Worm (Caenorhabditis elegans) whole organism, young adult: ENCODE measurements around the gene Y22D7AR.6.

Experiments
- B0019.2 ChIP-seq: fragments of 200-800 bp; sonication (Bioruptor generic); conservative IDR thresholded peaks from 2 replicates; pipeline ENCODE4 v1.3.6; 2022; ENCODE audit warnings: missing genetic modification reagents, missing genetic modification characterization, missing compliant biosample characterization
- F37B4.10 ChIP-seq: fragments of 200-800 bp; sonication (Bioruptor generic); IDR thresholded peaks from 2 replicates; pipeline ENCODE4 v1.3.6; 2022; ENCODE audit warnings: missing genetic modification characterization, missing compliant biosample characterization
- F57C9.4 ChIP-seq: sonication (generic microtip); optimal IDR thresholded peaks from 2 replicates; lab custom pipeline; 2017; ENCODE audit warnings: mild to moderate bottlenecking, missing genetic modification characterization, missing compliant biosample characterization
- T07F8.4 ChIP-seq: sonication (generic microtip); optimal IDR thresholded peaks from 2 replicates; lab custom pipeline; 2016; ENCODE audit warnings: mild to moderate bottlenecking, missing genetic modification characterization, moderate library complexity, missing compliant biosample characterization
- Y53G8AR.9 ChIP-seq: fragments of 200-800 bp; sonication (Bioruptor generic); conservative IDR thresholded peaks from 2 replicates; pipeline ENCODE4 v1.3.6; 2022; ENCODE audit warnings: missing genetic modification reagents, missing genetic modification characterization, missing compliant biosample characterization
- Y56A3A.18 ChIP-seq: fragments of 200-800 bp; sonication (Bioruptor generic); IDR thresholded peaks from 2 replicates; pipeline ENCODE4 v1.3.6; 2022; ENCODE audit warnings: missing genetic modification reagents, missing genetic modification characterization, missing compliant biosample characterization
- Y67H2A.10 ChIP-seq: fragments of 200-800 bp; sonication (Bioruptor generic); conservative IDR thresholded peaks from 2 replicates; pipeline ENCODE4 v1.3.6; 2022; ENCODE audit warnings: missing genetic modification reagents, missing genetic modification characterization, missing compliant biosample characterization
- Y79H2A.3 ChIP-seq: fragments of 200-800 bp; sonication (Bioruptor generic); conservative IDR thresholded peaks from 2 replicates; pipeline ENCODE4 v1.3.6; 2022; ENCODE audit warnings: missing genetic modification reagents, missing genetic modification characterization, missing compliant biosample characterization
- ZK185.1 ChIP-seq: sonication (generic microtip); optimal IDR thresholded peaks from 2 replicates; lab custom pipeline; 2016; ENCODE audit warnings: mild to moderate bottlenecking, missing genetic modification characterization, missing compliant biosample characterization; ENCODE audit not compliant: poor library complexity, severe bottlenecking
- cebp-1 ChIP-seq, 2 experiments: fragments of 200-800 bp in 1 of 2; sonication (Bioruptor generic) in 1 of 2; sonication (generic microtip) in 1 of 2; IDR thresholded peaks in 1 of 2; optimal IDR thresholded peaks in 1 of 2; 2 replicates each; pipeline versions ENCODE4 v1.3.6 to Lab custom; 2017 to 2022; ENCODE audit warnings: missing compliant biosample characterization in 2 of 2, missing genetic modification characterization in 2 of 2, mild to moderate bottlenecking in 1 of 2, missing genetic modification reagents in 1 of 2, moderate library complexity in 1 of 2
- cebp-2 ChIP-seq: fragments of 200-800 bp; sonication (Bioruptor generic); IDR thresholded peaks from 2 replicates; pipeline ENCODE4 v1.3.6; 2022; ENCODE audit warnings: missing genetic modification characterization, missing compliant biosample characterization
- ceh-58 ChIP-seq: fragments of 200-800 bp; sonication (Bioruptor generic); IDR thresholded peaks from 2 replicates; pipeline ENCODE4 v1.3.6; 2022; ENCODE audit warnings: missing genetic modification characterization, missing compliant biosample characterization
- ceh-79 ChIP-seq: sonication (generic microtip); optimal IDR thresholded peaks from 2 replicates; lab custom pipeline; 2017; ENCODE audit warnings: mild to moderate bottlenecking, missing genetic modification characterization, missing compliant biosample characterization
- ceh-91 ChIP-seq: fragments of 200-800 bp; sonication (Bioruptor generic); IDR thresholded peaks from 2 replicates; pipeline ENCODE4 v1.3.6; 2022; ENCODE audit warnings: missing genetic modification reagents, missing genetic modification characterization, missing compliant biosample characterization
- egl-44 ChIP-seq: fragments of 200-800 bp; sonication (Bioruptor generic); IDR thresholded peaks from 2 replicates; pipeline ENCODE4 v1.3.6; 2022; ENCODE audit warnings: missing genetic modification reagents, missing genetic modification characterization, missing compliant biosample characterization
- gei-17 ChIP-seq: fragments of 200-800 bp; sonication (Bioruptor generic); optimal IDR thresholded peaks from 2 replicates; lab custom pipeline; 2018; ENCODE audit warnings: mild to moderate bottlenecking, missing genetic modification characterization, missing compliant biosample characterization
- hmg-1.2 ChIP-seq: fragments of 200-800 bp; sonication (Bioruptor generic); IDR thresholded peaks from 2 replicates; pipeline ENCODE4 v1.3.6; 2022; ENCODE audit warnings: missing genetic modification reagents, missing genetic modification characterization, missing compliant biosample characterization
- let-526 ChIP-seq: fragments of 200-800 bp; sonication (Bioruptor generic); IDR thresholded peaks from 2 replicates; pipeline ENCODE4 v1.3.6; 2022; ENCODE audit warnings: missing genetic modification reagents, missing genetic modification characterization, missing compliant biosample characterization
- let-607 ChIP-seq, 2 experiments: fragments of 200-800 bp in 1 of 2; sonication (Bioruptor generic) in 1 of 2; sonication (generic microtip) in 1 of 2; optimal IDR thresholded peaks; 2 replicates each; lab custom pipeline; 2016 to 2018; ENCODE audit warnings: mild to moderate bottlenecking in 2 of 2, missing compliant biosample characterization in 2 of 2, missing genetic modification characterization in 2 of 2, moderate library complexity in 2 of 2, missing genotype in 1 of 2
- lin-35 ChIP-seq, 3 experiments: fragments of 150-350 bp in 2 of 3; sonication (generic microtip) in 1 of 3; optimal IDR thresholded peaks; 2 replicates each; lab custom pipeline; 2014 to 2018; ENCODE audit warnings: missing biosample characterization in 3 of 3, missing genetic modification characterization in 3 of 3, missing genetic modification reagents in 3 of 3
- lin-54 ChIP-seq: fragments of 200-800 bp; sonication (Bioruptor generic); optimal IDR thresholded peaks from 2 replicates; lab custom pipeline; 2018; ENCODE audit warnings: mild to moderate bottlenecking, missing genetic modification characterization, missing compliant biosample characterization
- madf-8 ChIP-seq: fragments of 200-800 bp; sonication (Bioruptor generic); conservative IDR thresholded peaks from 2 replicates; pipeline ENCODE4 v1.3.6; 2022; ENCODE audit warnings: missing genetic modification reagents, missing genetic modification characterization, missing compliant biosample characterization
- mcd-1 ChIP-seq: fragments of 200-800 bp; sonication (Bioruptor generic); IDR thresholded peaks from 2 replicates; pipeline ENCODE4 v1.3.6; 2022; ENCODE audit warnings: missing genetic modification reagents, missing genetic modification characterization, missing compliant biosample characterization
- mxl-1 ChIP-seq: sonication (generic microtip); optimal IDR thresholded peaks from 2 replicates; lab custom pipeline; 2016; ENCODE audit warnings: missing genetic modification characterization, missing compliant biosample characterization
- nfyb-1 ChIP-seq: fragments of 200-800 bp; sonication (Bioruptor generic); IDR thresholded peaks from 2 replicates; pipeline ENCODE4 v1.3.6; 2022; ENCODE audit warnings: missing genetic modification reagents, missing genetic modification characterization, missing compliant biosample characterization
- nhr-179 ChIP-seq: sonication (generic microtip); optimal IDR thresholded peaks from 2 replicates; lab custom pipeline; 2016; ENCODE audit warnings: mild to moderate bottlenecking, missing genetic modification characterization, missing compliant biosample characterization
- nhr-80 ChIP-seq: sonication (generic microtip); optimal IDR thresholded peaks from 2 replicates; lab custom pipeline; 2016; ENCODE audit warnings: missing genetic modification characterization, missing compliant biosample characterization
- nhr-90 ChIP-seq: sonication (generic microtip); optimal IDR thresholded peaks from 2 replicates; lab custom pipeline; 2016; ENCODE audit warnings: missing genotype, mild to moderate bottlenecking, missing genetic modification characterization, missing compliant biosample characterization
- snpc-4 ChIP-seq, 5 experiments: fragments of 150-350 bp in 1 of 5; sonication (generic microtip) in 4 of 5; optimal IDR thresholded peaks; 2 replicates each; lab custom pipeline; 2014 to 2018; ENCODE audit warnings: missing genetic modification characterization in 5 of 5, missing biosample characterization in 3 of 5, antibody characterized with exemption in 2 of 5, mild to moderate bottlenecking in 2 of 5, missing compliant biosample characterization in 2 of 5, missing genotype in 2 of 5, moderate library complexity in 2 of 5, missing genetic modification reagents in 1 of 5
- tbx-9 ChIP-seq: sonication (generic microtip); optimal IDR thresholded peaks from 2 replicates; lab custom pipeline; 2016; ENCODE audit warnings: borderline replicate concordance, missing genetic modification characterization, inconsistent platforms, missing compliant biosample characterization

Y22D7AR.6 gene

DNA sequence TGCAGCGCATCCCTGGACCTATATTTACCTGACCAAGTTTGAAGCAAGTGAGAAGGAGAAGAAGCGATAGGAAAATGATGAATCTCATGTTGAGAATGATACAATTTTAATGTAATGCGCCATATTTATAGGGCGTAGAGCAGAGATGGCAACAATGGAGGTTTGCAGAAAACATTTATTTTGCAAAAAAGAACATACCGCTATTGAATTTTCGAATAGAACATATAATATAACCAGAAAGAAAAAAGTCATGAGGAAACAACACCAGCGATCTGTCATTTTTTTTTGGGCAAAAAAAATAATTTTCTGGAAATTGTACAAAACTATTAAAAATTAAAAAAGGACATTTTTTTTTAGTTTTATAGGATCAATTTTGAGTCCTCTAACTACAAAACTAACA is 25.8 kb upstream of the Y22D7AR.6 start, which contains the start of gene spex-3:
Gene spex-3, minus strand, starts transcription at position 101 of the 400 bp plus-strand sequence.
- no peak for TF ChIP-seq Y67H2A.10 (GFP tag; lab: Robert Waterston, UW)
- TF ChIP-seq nfyb-1 (GFP tag; lab: Robert Waterston, UW): no peak
- no peak for TF ChIP-seq ceh-91 (GFP tag; lab: Robert Waterston, UW)
- no peak for TF ChIP-seq cebp-2 (GFP tag; lab: Robert Waterston, UW)
- no peak for TF ChIP-seq mxl-1 (tag; lab: Kevin White, UChicago)
- TF ChIP-seq B0019.2 (GFP tag; lab: Robert Waterston, UW): no peak
- no peak for TF ChIP-seq Y53G8AR.9 (GFP tag; lab: Robert Waterston, UW)
- no peak for TF ChIP-seq egl-44 (GFP tag; lab: Robert Waterston, UW)
- no peak for TF ChIP-seq Y56A3A.18 (GFP tag; lab: Robert Waterston, UW)
- TF ChIP-seq ZK185.1 (tag; lab: Kevin White, UChicago): no peak
- no peak for TF ChIP-seq nhr-90 (tag; lab: Kevin White, UChicago)
- TF ChIP-seq hmg-1.2 (GFP tag; lab: Robert Waterston, UW): no peak
- no peak for TF ChIP-seq ceh-58
- TF ChIP-seq mcd-1 (GFP tag; lab: Robert Waterston, UW): no peak
- TF ChIP-seq lin-54 (GFP tag; lab: Kevin White, UChicago): no peak
- TF ChIP-seq let-526: no peak

DNA sequence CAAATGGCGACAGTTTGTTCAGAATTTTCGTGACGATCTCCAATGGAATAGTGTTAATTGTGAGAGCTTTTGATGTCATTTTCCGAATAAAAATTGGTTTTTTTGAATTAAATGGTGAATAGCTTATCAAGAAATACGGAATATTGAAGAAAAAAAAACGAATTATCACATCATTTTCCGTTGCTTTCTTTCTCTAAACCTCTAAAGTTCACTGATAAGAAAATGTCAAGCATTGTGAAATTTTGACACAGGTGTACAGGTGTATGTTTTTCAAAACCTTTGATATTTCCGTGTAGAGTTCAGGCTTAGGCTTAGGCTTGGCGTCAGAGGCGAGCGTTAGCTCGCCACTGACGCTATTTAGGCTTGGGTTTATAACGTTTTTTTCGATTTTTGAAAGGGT is 22.3 kb upstream of the Y22D7AR.6 start, which contains the start of gene fbxa-74:
Gene fbxa-74, minus strand, starts transcription at position 145 of the 400 bp plus-strand sequence.
- TF ChIP-seq cebp-1 (GFP tag; IDR thresholded peaks at IDR 0.05; lab: Robert Waterston, UW) (peak; percentile 35; the same call in 1 of the 2 replicates), cebp-1 (tag; optimal IDR thresholded peaks at IDR 0.05; lab: Kevin White, UChicago) (peak; percentile 57), ceh-79 (no peak), let-607 (tag; optimal IDR thresholded peaks at IDR 0.05; lab: Kevin White, UChicago) (no peak), nhr-179 (no peak), T07F8.4 (no peak), lin-54 (GFP tag; lab: Kevin White, UChicago) (no peak), snpc-4 (GFP tag; optimal IDR thresholded peaks at IDR 0.05; lab: Kevin White, UChicago) (no peak), snpc-4 (tag; optimal IDR thresholded peaks at IDR 0.05; lab: Kevin White, UChicago) (no peak), nhr-80 (peak; percentile 71), gei-17 (GFP tag; lab: Kevin White, UChicago) (no peak), F37B4.10 (GFP tag; lab: Robert Waterston, UW) (0 out of 2 replicates have a peak, but pooled peaks have one; percentile 37)

- TF ChIP-seq let-607 (tag; optimal IDR thresholded peaks at IDR 0.05; lab: Kevin White, UChicago) (no peak), Y79H2A.3 (GFP tag; lab: Robert Waterston, UW) (no peak), lin-35 (GFP tag; optimal IDR thresholded peaks at IDR 0.05; lab: Kevin White, UChicago) (no peak), tbx-9 (tag; lab: Kevin White, UChicago) (no peak)
These were observed 18.5 kb upstream of the Y22D7AR.6 start, which contains the start of gene srd-64 for ce11 chrIII:1695006-1695405. srd-64 (minus strand) TSS chrIII:1695106.

DNA sequence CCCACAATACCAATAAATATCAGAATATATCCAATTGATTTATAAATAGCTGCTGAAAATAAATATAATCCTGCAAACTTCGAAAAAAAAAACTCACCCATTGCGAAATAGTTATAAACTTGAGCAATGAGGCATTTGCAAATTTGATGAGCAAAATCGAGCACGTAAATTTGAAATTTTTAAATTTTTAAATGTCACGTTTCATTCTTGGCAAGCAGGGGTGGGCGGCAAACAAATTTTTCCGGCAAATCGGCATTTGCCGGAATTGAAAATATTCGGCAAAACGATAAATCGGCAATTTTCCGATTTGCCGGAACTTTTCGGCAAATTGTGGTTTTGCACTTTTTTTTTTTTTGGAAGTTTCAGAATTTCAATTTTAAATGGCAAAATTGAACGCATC is 13.4 kb upstream of the Y22D7AR.6 start, which contains the start of gene Y22D7AR.14:
Gene Y22D7AR.14, minus strand, starts transcription at position 101 of the 400 bp plus-strand sequence.
- no peak for TF ChIP-seq tbx-9 (tag; lab: Kevin White, UChicago)
- TF ChIP-seq mxl-1 (tag; lab: Kevin White, UChicago): no peak
- TF ChIP-seq Y67H2A.10 (GFP tag; lab: Robert Waterston, UW): no peak
- no peak for TF ChIP-seq F57C9.4 (tag; lab: Kevin White, UChicago)
- TF ChIP-seq madf-8 (GFP tag; lab: Robert Waterston, UW): no peak
